Worm (Caenorhabditis elegans): ENCODE measurements around the gene M01A8.1.

M01A8.1 gene

ce11 chrIII:9281480-9281879 lies 24.4 kb downstream of the M01A8.1 start, which contains the start of gene fozi-1:
fozi-1 (plus strand) TSS chrIII:9281780.
- TF ChIP-seq ceh-22 (tag; optimal IDR thresholded peaks at IDR 0.05) (no peak), hlh-13 (GFP tag; optimal IDR thresholded peaks at IDR 0.05) (no peak), rnt-1 (tag; optimal IDR thresholded peaks at IDR 0.05) (no peak), mec-3 (tag; optimal IDR thresholded peaks at IDR 0.05; ENCODE audit: borderline replicate concordance) (no peak), nfya-1 (tag; optimal IDR thresholded peaks at IDR 0.05) (no peak), ceh-45 (GFP tag; IDR thresholded peaks at IDR 0.05) (no peak), ref-2 (tag; optimal IDR thresholded peaks at IDR 0.05) (no peak), npax-4 (tag; optimal IDR thresholded peaks at IDR 0.05) (no peak), K02D7.2 (tag; optimal IDR thresholded peaks at IDR 0.05) (no peak), pros-1 (tag; optimal IDR thresholded peaks at IDR 0.05) (no peak), hlh-15 (tag; optimal IDR thresholded peaks at IDR 0.05) (no peak), ceh-18 (tag; optimal IDR thresholded peaks at IDR 0.05) (no peak)

ce11 chrIII:9288540-9288939 lies 31.5 kb downstream of the M01A8.1 start:
- no peak for TF ChIP-seq rnt-1 (tag; optimal IDR thresholded peaks at IDR 0.05)
- TF ChIP-seq dmd-4 (tag; optimal IDR thresholded peaks at IDR 0.05; ENCODE audit: borderline replicate concordance) = no peak
- no peak for TF ChIP-seq dve-1 (tag; optimal IDR thresholded peaks at IDR 0.05)
- TF ChIP-seq ama-1 (optimal IDR thresholded peaks at IDR 0.05) = no peak
- TF ChIP-seq sox-4 (tag; optimal IDR thresholded peaks at IDR 0.05) = no peak
- no peak for TF ChIP-seq pha-2 (tag; optimal IDR thresholded peaks at IDR 0.05)
- no peak for TF ChIP-seq elt-4 (tag; optimal IDR thresholded peaks at IDR 0.05)
- no peak for TF ChIP-seq nhr-11 (tag; optimal IDR thresholded peaks at IDR 0.05)
- TF ChIP-seq nhr-232 (tag; optimal IDR thresholded peaks at IDR 0.05) = no peak
- no peak for TF ChIP-seq ceh-14 (tag; optimal IDR thresholded peaks at IDR 0.05)

ce11 chrIII:9289815-9290214 lies 32.8 kb downstream of the M01A8.1 start:
- TF ChIP-seq ceh-9 (tag; optimal IDR thresholded peaks at IDR 0.05) (no peak), unc-3 (GFP tag; conservative IDR thresholded peaks at IDR 0.05) (no peak), unc-3 (tag; optimal IDR thresholded peaks at IDR 0.05) (no peak), ceh-30 (tag; optimal IDR thresholded peaks at IDR 0.05) (no peak), pha-4 (tag; optimal IDR thresholded peaks at IDR 0.05) (no peak), dmd-4 (tag; optimal IDR thresholded peaks at IDR 0.05; ENCODE audit: borderline replicate concordance) (no peak), nfya-1 (tag; optimal IDR thresholded peaks at IDR 0.05) (no peak), ztf-16 (tag; optimal IDR thresholded peaks at IDR 0.05) (no peak), nhr-11 (tag; optimal IDR thresholded peaks at IDR 0.05) (no peak), fkh-10 (GFP tag; optimal IDR thresholded peaks at IDR 0.05) (no peak), syd-9 (tag; optimal IDR thresholded peaks at IDR 0.05) (no peak), ceh-18 (tag; optimal IDR thresholded peaks at IDR 0.05) (no peak), odd-2 (tag; optimal IDR thresholded peaks at IDR 0.05) (no peak), mec-3 (tag; optimal IDR thresholded peaks at IDR 0.05; ENCODE audit: borderline replicate concordance) (no peak)

ce11 chrIII:9297345-9297744 lies 40.3 kb downstream of the M01A8.1 start, which contains the start of gene K01B6.4:
K01B6.4 (minus strand) TSS chrIII:9297445.
- no peak for TF ChIP-seq elt-4 (tag; optimal IDR thresholded peaks at IDR 0.05)
- no peak for TF ChIP-seq odd-2 (tag; optimal IDR thresholded peaks at IDR 0.05)
- no peak for TF ChIP-seq ceh-31 (tag; optimal IDR thresholded peaks at IDR 0.05)
- TF ChIP-seq ceh-48 (tag; optimal IDR thresholded peaks at IDR 0.05) = no peak
- TF ChIP-seq F13H6.1 (tag; optimal IDR thresholded peaks at IDR 0.05) = no peak

- TF ChIP-seq eyg-1 (tag; optimal IDR thresholded peaks at IDR 0.05) = no peak
- no peak for TF ChIP-seq ahr-1 (tag; optimal IDR thresholded peaks at IDR 0.05)
- TF ChIP-seq ceh-34 (tag; optimal IDR thresholded peaks at IDR 0.05) = no peak
- no peak for TF ChIP-seq fkh-10 (GFP tag; optimal IDR thresholded peaks at IDR 0.05)
- TF ChIP-seq ceh-19 (GFP tag; optimal IDR thresholded peaks at IDR 0.05) = no peak
- no peak for TF ChIP-seq ref-2 (tag; optimal IDR thresholded peaks at IDR 0.05)
- no peak for TF ChIP-seq ets-4 (tag; optimal IDR thresholded peaks at IDR 0.05)
- TF ChIP-seq ceh-30 (tag; optimal IDR thresholded peaks at IDR 0.05) = no peak
Measured at ce11 chrIII:9299116-9299515, 42.1 kb downstream of the M01A8.1 start.

Measured in whole organism, late embryonic.